Worm (Caenorhabditis elegans) whole organism, mixed stage, embryonic: ENCODE measurements around the gene arrd-9.

Source experiments
- M03D4.4 ChIP-seq: sonication (generic microtip); optimal IDR thresholded peaks from 2 replicates; lab custom pipeline; 2017; ENCODE audit warnings: mild to moderate bottlenecking, missing genetic modification characterization, missing compliant biosample characterization
- bed-3 ChIP-seq: fragments of 200-800 bp; sonication (Bioruptor generic); optimal IDR thresholded peaks from 3 replicates; lab custom pipeline; 2018; ENCODE audit warnings: mild to moderate bottlenecking, missing genetic modification characterization, moderate library complexity, missing compliant biosample characterization
- blmp-1 ChIP-seq: fragments of 150-350 bp; optimal IDR thresholded peaks from 2 replicates; lab custom pipeline; 2014; ENCODE audit warnings: missing biosample characterization, missing genetic modification characterization
- ceh-39 ChIP-seq: fragments of 150-350 bp; optimal IDR thresholded peaks from 2 replicates; lab custom pipeline; 2014; ENCODE audit warnings: missing biosample characterization, missing genetic modification characterization
- ceh-43 ChIP-seq: fragments of 200-800 bp; sonication (Bioruptor generic); optimal IDR thresholded peaks from 2 replicates; lab custom pipeline; 2018; ENCODE audit warnings: mild to moderate bottlenecking, missing genetic modification characterization, moderate library complexity, missing compliant biosample characterization
- ceh-83 ChIP-seq: fragments of 200-800 bp; sonication (Bioruptor generic); optimal IDR thresholded peaks from 2 replicates; lab custom pipeline; 2018; ENCODE audit warnings: mild to moderate bottlenecking, missing genetic modification characterization, missing compliant biosample characterization
- ces-1 ChIP-seq: fragments of 150-350 bp; optimal IDR thresholded peaks from 2 replicates; lab custom pipeline; 2014; ENCODE audit warnings: missing biosample characterization, missing genetic modification reagents, missing genetic modification characterization
- cnd-1 ChIP-seq: fragments of 200-800 bp; sonication (Bioruptor generic); optimal IDR thresholded peaks from 2 replicates; lab custom pipeline; 2018; ENCODE audit warnings: mild to moderate bottlenecking, missing genetic modification characterization, missing compliant biosample characterization
- drap-1 ChIP-seq: fragments of 200-800 bp; sonication (Bioruptor generic); optimal IDR thresholded peaks from 3 replicates; lab custom pipeline; 2018; ENCODE audit warnings: mild to moderate bottlenecking, missing genetic modification characterization, missing compliant biosample characterization
- elt-1 ChIP-seq: sonication (generic microtip); optimal IDR thresholded peaks from 2 replicates; lab custom pipeline; 2017; ENCODE audit warnings: missing genetic modification characterization, mild to moderate bottlenecking, missing compliant biosample characterization, antibody characterized with exemption, moderate library complexity, borderline replicate concordance; ENCODE audit not compliant: insufficient read depth
- elt-3 ChIP-seq: fragments of 150-350 bp; optimal IDR thresholded peaks from 2 replicates; lab custom pipeline; 2014; ENCODE audit warnings: missing biosample characterization, missing genetic modification characterization
- flh-1 ChIP-seq: fragments of 200-800 bp; sonication (Bioruptor generic); optimal IDR thresholded peaks from 2 replicates; lab custom pipeline; 2018; ENCODE audit warnings: mild to moderate bottlenecking, missing genetic modification characterization, moderate library complexity, missing compliant biosample characterization
- ham-2 ChIP-seq: fragments of 200-800 bp; sonication (Bioruptor generic); optimal IDR thresholded peaks from 2 replicates; lab custom pipeline; 2018; ENCODE audit warnings: mild to moderate bottlenecking, missing genetic modification characterization, missing compliant biosample characterization
- hlh-1 ChIP-seq: fragments of 150-350 bp; optimal IDR thresholded peaks from 2 replicates; lab custom pipeline; 2014; ENCODE audit warnings: missing biosample characterization, missing genetic modification reagents, missing genetic modification characterization
- lin-13 ChIP-seq: fragments of 150-350 bp; optimal IDR thresholded peaks from 2 replicates; lab custom pipeline; 2014; ENCODE audit warnings: missing biosample characterization, missing genetic modification characterization
- lin-32 ChIP-seq: fragments of 200-800 bp; sonication (Bioruptor generic); optimal IDR thresholded peaks from 2 replicates; lab custom pipeline; 2018; ENCODE audit warnings: mild to moderate bottlenecking, missing genetic modification characterization, missing compliant biosample characterization
- lsy-2 ChIP-seq: fragments of 150-350 bp; optimal IDR thresholded peaks from 2 replicates; lab custom pipeline; 2014; ENCODE audit warnings: missing biosample characterization, missing genetic modification characterization
- mab-5 ChIP-seq: fragments of 150-350 bp; optimal IDR thresholded peaks from 2 replicates; lab custom pipeline; 2014; ENCODE audit warnings: missing biosample characterization, missing genetic modification characterization
- mep-1 ChIP-seq: fragments of 150-350 bp; optimal IDR thresholded peaks from 2 replicates; lab custom pipeline; 2017; ENCODE audit warnings: missing biosample characterization, missing genetic modification reagents, missing genetic modification characterization, inconsistent platforms
- mls-2 ChIP-seq: sonication (generic microtip); optimal IDR thresholded peaks from 2 replicates; lab custom pipeline; 2016; ENCODE audit warnings: mild to moderate bottlenecking, missing genetic modification characterization, moderate library complexity, missing compliant biosample characterization
- nhr-12 ChIP-seq: fragments of 150-350 bp; optimal IDR thresholded peaks from 2 replicates; lab custom pipeline; 2014; ENCODE audit warnings: missing biosample characterization, missing genetic modification characterization
- nhr-2 ChIP-seq: fragments of 150-350 bp; optimal IDR thresholded peaks from 2 replicates; lab custom pipeline; 2014; ENCODE audit warnings: missing biosample characterization, missing genetic modification characterization
- nhr-237 ChIP-seq: fragments of 150-350 bp; optimal IDR thresholded peaks from 2 replicates; lab custom pipeline; 2014; ENCODE audit warnings: missing biosample characterization, missing genetic modification characterization
- nhr-28 ChIP-seq: fragments of 150-350 bp; optimal IDR thresholded peaks from 2 replicates; lab custom pipeline; 2014; ENCODE audit warnings: missing biosample characterization, missing genetic modification characterization
- nhr-76 ChIP-seq: sonication (generic microtip); optimal IDR thresholded peaks from 2 replicates; lab custom pipeline; 2017; ENCODE audit warnings: missing biosample characterization, missing genetic modification characterization
- pha-4 ChIP-seq: fragments of 150-350 bp; optimal IDR thresholded peaks from 2 replicates; lab custom pipeline; 2018; ENCODE audit warnings: missing biosample characterization, missing genetic modification reagents, missing genetic modification characterization
- sem-2 ChIP-seq: fragments of 200-800 bp; sonication (Bioruptor generic); optimal IDR thresholded peaks from 2 replicates; lab custom pipeline; 2018; ENCODE audit warnings: mild to moderate bottlenecking, missing genetic modification characterization, missing compliant biosample characterization
- snpc-4 ChIP-seq: fragments of 150-350 bp; optimal IDR thresholded peaks from 2 replicates; lab custom pipeline; 2014; ENCODE audit warnings: missing biosample characterization, missing genetic modification characterization
- sptf-1 ChIP-seq: sonication (generic microtip); optimal IDR thresholded peaks from 2 replicates; lab custom pipeline; 2017; ENCODE audit warnings: mild to moderate bottlenecking, missing genetic modification characterization, moderate library complexity, missing compliant biosample characterization
- tbx-8 ChIP-seq: fragments of 200-800 bp; sonication (Bioruptor generic); optimal IDR thresholded peaks from 2 replicates; lab custom pipeline; 2018; ENCODE audit warnings: mild to moderate bottlenecking, missing genetic modification characterization, moderate library complexity, missing compliant biosample characterization
- unc-120 ChIP-seq: sonication (generic microtip); optimal IDR thresholded peaks from 2 replicates; lab custom pipeline; 2017; ENCODE audit warnings: missing genetic modification characterization, missing compliant biosample characterization; ENCODE audit not compliant: poor library complexity, severe bottlenecking
- unc-39 ChIP-seq: fragments of 150-350 bp; optimal IDR thresholded peaks from 2 replicates; lab custom pipeline; 2014; ENCODE audit warnings: missing biosample characterization, missing genetic modification characterization
- unc-62 ChIP-seq: fragments of 150-350 bp; optimal IDR thresholded peaks from 2 replicates; lab custom pipeline; 2014; ENCODE audit warnings: missing biosample characterization, missing genetic modification reagents, missing genetic modification characterization
- zip-8 ChIP-seq: fragments of 150-350 bp; optimal IDR thresholded peaks from 2 replicates; lab custom pipeline; 2014; ENCODE audit warnings: missing biosample characterization, missing genetic modification characterization
- ztf-11 ChIP-seq: fragments of 150-350 bp; optimal IDR thresholded peaks from 2 replicates; lab custom pipeline; 2014; ENCODE audit warnings: missing biosample characterization, missing genetic modification characterization

Gene arrd-9

DNA sequence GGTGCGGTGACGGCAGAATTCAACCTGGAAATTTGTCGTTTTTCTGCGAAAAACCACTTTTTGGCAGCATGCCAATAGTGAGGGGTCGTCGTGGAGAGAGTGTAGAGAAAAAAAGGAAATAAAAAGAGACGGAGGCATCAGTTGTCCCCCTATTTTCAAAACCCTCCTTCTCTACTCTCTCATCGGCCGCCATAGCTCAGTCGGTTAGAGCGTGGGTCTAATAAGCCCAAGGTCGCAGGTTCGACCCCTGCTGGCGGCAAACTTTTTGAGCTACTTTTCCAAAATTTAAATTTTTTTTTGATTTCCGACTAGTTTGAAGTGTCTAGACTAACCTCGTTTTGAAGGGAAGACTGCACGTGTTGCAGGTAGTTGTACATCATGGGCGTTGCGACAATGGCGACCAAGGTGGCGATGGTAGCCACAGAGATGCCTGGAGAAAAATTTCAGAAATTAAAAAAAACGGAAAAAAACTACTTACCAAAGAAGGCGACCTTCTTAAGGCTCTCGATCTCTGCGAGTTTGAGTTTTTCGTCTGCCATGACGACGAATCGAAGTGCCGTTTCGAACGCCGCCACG, 13.9 kb upstream of the arrd-9 start, which contains the start of gene col-85:
TSS of gene col-85 (minus strand) at position 540 of the 576 bp plus-strand sequence.
- TF ChIP-seq blmp-1 (tag; lab: Kevin White, UChicago) (no peak), mls-2 (tag; lab: Kevin White, UChicago) (peak; percentile 98), lin-13 (tag; lab: Kevin White, UChicago) (peak; percentile 15), sem-2 (peak; percentile 86), ceh-43 (GFP tag; lab: Kevin White, UChicago) (peak; percentile 94), ces-1 (GFP tag; lab: Kevin White, UChicago) (peak; percentile 47), flh-1 (GFP tag; lab: Kevin White, UChicago) (peak; percentile 92), pha-4 (tag; lab: Kevin White, UChicago) (peak; percentile 18), cnd-1 (peak; percentile 89), snpc-4 (tag; lab: Kevin White, UChicago) (no peak), unc-120 (tag; lab: Kevin White, UChicago) (peak; percentile 94), nhr-2 (tag; lab: Kevin White, UChicago) (no peak), unc-62 (GFP tag; lab: Kevin White, UChicago) (peak; percentile 23), M03D4.4 (tag; lab: Kevin White, UChicago) (peak; percentile 95), tbx-8 (GFP tag; lab: Kevin White, UChicago) (peak; percentile 91), ham-2 (peak; percentile 94), nhr-76 (no peak), hlh-1 (no peak), nhr-12 (tag; lab: Kevin White, UChicago) (peak; percentile 38), ceh-39 (tag; lab: Kevin White, UChicago) (peak; percentile 1), mab-5 (tag; lab: Kevin White, UChicago) (peak; percentile 49), zip-8 (tag; lab: Kevin White, UChicago) (no peak), mep-1 (tag; lab: Kevin White, UChicago) (peak; percentile 58), unc-39 (peak; percentile 50), nhr-28 (tag; lab: Kevin White, UChicago) (peak; percentile 72), elt-3 (tag; lab: Kevin White, UChicago) (peak; percentile 4), lsy-2 (tag; lab: Kevin White, UChicago) (peak; percentile 48), drap-1 (GFP tag; lab: Kevin White, UChicago) (peak; percentile 94), ceh-83 (GFP tag; lab: Kevin White, UChicago) (peak; percentile 96), lin-32 (peak; percentile 91), nhr-237 (peak; percentile 45), elt-1 (tag; lab: Kevin White, UChicago) (peak; percentile 10), ztf-11 (peak; percentile 40), bed-3 (GFP tag; lab: Kevin White, UChicago) (peak; percentile 94), sptf-1 (tag; lab: Kevin White, UChicago) (peak; percentile 97)

- TF ChIP-seq ceh-83 (GFP tag; lab: Kevin White, UChicago) (no peak), mls-2 (tag; lab: Kevin White, UChicago) (no peak), hlh-1 (no peak), ztf-11 (no peak), blmp-1 (tag; lab: Kevin White, UChicago) (no peak), nhr-28 (tag; lab: Kevin White, UChicago) (no peak), unc-62 (GFP tag; lab: Kevin White, UChicago) (no peak), mab-5 (tag; lab: Kevin White, UChicago) (no peak), ham-2 (no peak), nhr-2 (tag; lab: Kevin White, UChicago) (no peak), ceh-43 (GFP tag; lab: Kevin White, UChicago) (no peak), elt-1 (tag; lab: Kevin White, UChicago) (no peak)
Measured at ce11 chrII:12494067-12494477, 13.4 kb upstream of the arrd-9 start.

- TF ChIP-seq tbx-8 (GFP tag; lab: Kevin White, UChicago) (no peak), drap-1 (GFP tag; lab: Kevin White, UChicago) (no peak), pha-4 (tag; lab: Kevin White, UChicago) (no peak), zip-8 (tag; lab: Kevin White, UChicago) (no peak), flh-1 (GFP tag; lab: Kevin White, UChicago) (no peak), nhr-12 (tag; lab: Kevin White, UChicago) (no peak), elt-3 (tag; lab: Kevin White, UChicago) (no peak), cnd-1 (no peak), unc-62 (GFP tag; lab: Kevin White, UChicago) (no peak), mab-5 (tag; lab: Kevin White, UChicago) (no peak), elt-1 (tag; lab: Kevin White, UChicago) (no peak), ham-2 (no peak), lin-32 (no peak), unc-39 (no peak)
- TF ChIP-seq, all 35 proteins: peak for 0
Measured at ce11 chrII:12491936-12492335, 11.2 kb upstream of the arrd-9 start, which contains the start of gene srz-6. TSS of gene srz-6 (plus strand) at chrII:12492236.
